Fruit fly (Drosophila melanogaster) whole organism, adult: Measurements from ENCODE around the gene Cdc42.

ENCODE experiments used
- CG11617 ChIP-seq: fragments of 200-800 bp; sonication (Bioruptor generic); optimal IDR thresholded peaks from 2 replicates; lab custom pipeline; 2017; ENCODE audit warnings: mild to moderate bottlenecking, missing biosample characterization, missing genetic modification reagents, missing genetic modification characterization
- CG12768 ChIP-seq: fragments of 200-800 bp; sonication (Bioruptor generic); optimal IDR thresholded peaks from 2 replicates; lab custom pipeline; 2017; ENCODE audit warnings: missing biosample characterization, missing genetic modification characterization, mild to moderate bottlenecking, moderate library complexity, missing genetic modification reagents
- CG33017 ChIP-seq: fragments of 200-800 bp; sonication (Bioruptor generic); optimal IDR thresholded peaks from 2 replicates; lab custom pipeline; 2018; ENCODE audit warnings: missing biosample characterization, mild to moderate bottlenecking, missing genetic modification characterization, moderate library complexity
- CG5204 ChIP-seq: fragments of 200-800 bp; sonication (Bioruptor generic); optimal IDR thresholded peaks from 2 replicates; lab custom pipeline; 2016; ENCODE audit warnings: missing biosample characterization, missing genetic modification characterization
- Clk ChIP-seq: fragments of 200-800 bp; sonication (Bioruptor generic); optimal IDR thresholded peaks from 2 replicates; lab custom pipeline; 2017; ENCODE audit warnings: missing biosample characterization, missing genetic modification characterization
- pad ChIP-seq: fragments of 200-800 bp; sonication (Bioruptor generic); optimal IDR thresholded peaks from 3 replicates; lab custom pipeline; 2017; ENCODE audit warnings: missing biosample characterization, missing genetic modification characterization, mild to moderate bottlenecking, moderate library complexity, missing genetic modification reagents
- toe ChIP-seq: fragments of 200-800 bp; sonication (Bioruptor generic); optimal IDR thresholded peaks from 2 replicates; lab custom pipeline; 2016; ENCODE audit warnings: missing biosample characterization, missing genetic modification characterization

DNA sequence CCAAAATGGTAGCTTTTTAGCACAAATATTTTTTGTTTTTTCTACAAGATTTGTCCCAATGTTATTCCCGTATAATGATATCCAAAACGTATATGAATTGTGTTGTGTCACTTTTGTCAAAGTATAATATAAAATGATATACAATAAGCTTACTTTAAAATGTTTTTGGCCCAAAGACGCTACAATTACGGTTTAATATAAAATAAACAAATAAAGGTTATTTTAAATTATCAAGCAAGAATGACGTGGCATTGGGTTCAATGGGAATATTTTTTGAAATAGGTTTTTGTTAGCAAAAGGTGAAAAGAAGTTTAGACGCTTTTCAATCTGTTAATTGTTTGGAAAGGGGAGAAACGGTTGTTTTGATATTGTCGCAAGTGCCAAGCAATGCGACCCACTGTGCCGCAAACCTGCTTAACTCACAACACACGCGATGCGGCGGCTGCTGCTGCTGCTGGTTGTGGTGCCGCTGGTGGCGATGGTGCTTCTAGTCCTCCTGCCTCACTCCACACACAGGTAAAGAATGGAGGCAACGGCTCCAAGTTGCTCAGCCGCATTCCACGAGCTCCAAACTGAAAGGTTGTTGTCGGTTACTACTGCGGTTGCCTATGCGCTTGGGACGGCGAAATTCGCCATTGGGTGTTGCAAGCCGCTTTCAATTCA, 33.6 kb upstream of the Cdc42 start:
- no peak for TF ChIP-seq toe (GFP tag; lab: Kevin White, UChicago)
- peak; percentile 50 for TF ChIP-seq CG5204 (GFP tag; lab: Kevin White, UChicago)
- peak; percentile 8 for TF ChIP-seq pad
- TF ChIP-seq Clk (GFP tag; lab: Kevin White, UChicago) = no peak
- TF ChIP-seq CG11617 = peak; percentile 60
- no peak for TF ChIP-seq CG12768 (GFP tag; lab: Kevin White, UChicago)
- TF ChIP-seq CG33017 (tag; lab: Kevin White, UChicago) = no peak
